Worm (Caenorhabditis elegans) whole organism, L4/young adult: ENCODE data around the gene nmad-1.

Source experiments
- W03F9.2 ChIP-seq: fragments of 150-350 bp; optimal IDR thresholded peaks from 2 replicates; lab custom pipeline; 2014; ENCODE audit warnings: missing biosample characterization, missing genetic modification characterization
- him-1 ChIP-seq: sonication (generic microtip); optimal IDR thresholded peaks from 2 replicates; lab custom pipeline; 2016; ENCODE audit warnings: missing genotype, missing genetic modification reagents, missing genetic modification characterization, missing compliant biosample characterization

- TF ChIP-seq W03F9.2 (no peak), him-1 (tag; lab: Kevin White, UChicago) (no peak)
Measured at ce11 chrIII:5543727-5544345, 10.9 kb downstream of the nmad-1 start, which contains the start of gene D1044.1.
